Fruit fly (Drosophila melanogaster) S2 (cell line): ENCODE measurements around the gene CG10470.

Source experiments
- CG8478 ChIP-seq: fragments of >200 bp; optimal IDR thresholded peaks from 2 replicates; lab custom pipeline; 2018
- CTCF ChIP-seq, 2 experiments: fragments of >200 bp; optimal IDR thresholded peaks; 2 replicates each; lab custom pipeline; 2018

- no peak for TF ChIP-seq CG8478 (lab: Kevin White, UChicago)
- TF ChIP-seq CTCF (optimal IDR thresholded peaks at IDR 0.05; lab: Kevin White, UChicago), result no peak
Observed at dm6 chr2L:19069548-19070145, 20.8 kb downstream of the CG10470 start, which contains the start of gene CG10702.
